Worm (Caenorhabditis elegans): ENCODE results near the gene snpn-1.

The snpn-1 gene

DNA sequence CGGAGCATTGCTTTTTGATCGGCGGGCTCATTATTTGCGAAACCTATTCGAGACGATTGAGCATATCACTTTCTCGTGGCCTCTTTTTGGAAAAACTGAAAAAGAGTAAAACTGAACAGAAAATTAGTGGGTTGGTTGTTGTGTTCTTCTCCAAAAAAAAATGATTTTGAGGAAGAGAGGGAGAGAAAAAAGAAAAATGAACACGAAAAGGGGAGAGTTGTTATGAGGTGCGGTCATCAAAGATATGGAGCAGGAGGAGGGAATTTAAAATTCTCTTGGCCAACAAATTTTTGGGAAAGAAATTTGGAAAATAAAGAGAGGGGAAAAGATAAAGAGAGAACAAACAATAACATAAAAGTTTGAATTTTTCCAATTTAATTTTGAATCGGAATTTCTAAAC is 45.5 kb downstream of the snpn-1 start, which contains the start of gene hot-9:
Gene hot-9, minus strand, starts transcription at position 101 of the 400 bp plus-strand sequence.
- no peak for TF ChIP-seq jun-1 (tag; optimal IDR thresholded peaks at IDR 0.05)
- no peak for TF ChIP-seq ztf-4 (tag; optimal IDR thresholded peaks at IDR 0.05)
- TF ChIP-seq unc-62 (GFP tag; optimal IDR thresholded peaks at IDR 0.05), result no peak
- no peak for TF ChIP-seq unc-39 (tag; optimal IDR thresholded peaks at IDR 0.05)
- TF ChIP-seq eor-1 (tag; optimal IDR thresholded peaks at IDR 0.05), result no peak
- no peak for TF ChIP-seq sea-2 (GFP tag; optimal IDR thresholded peaks at IDR 0.05)
- TF ChIP-seq tbx-2 (tag; optimal IDR thresholded peaks at IDR 0.05), result no peak
- TF ChIP-seq nhr-23 (tag; optimal IDR thresholded peaks at IDR 0.05), result no peak
- TF ChIP-seq R02D3.7 (tag; optimal IDR thresholded peaks at IDR 0.05), result no peak
- TF ChIP-seq hmg-11 (tag; optimal IDR thresholded peaks at IDR 0.05), result no peak
- TF ChIP-seq ceh-16 (tag; optimal IDR thresholded peaks at IDR 0.05), result no peak
- no peak for TF ChIP-seq zag-1 (tag; optimal IDR thresholded peaks at IDR 0.05)
